Worm (Caenorhabditis elegans) whole organism, L1 larva: Measurements from ENCODE around the gene tag-281.

Experiments
- C16A3.4 ChIP-seq: fragments of 150-350 bp; optimal IDR thresholded peaks from 2 replicates; lab custom pipeline; 2014; ENCODE audit warnings: missing biosample characterization, missing genetic modification characterization
- F16B12.6 ChIP-seq: fragments of 150-350 bp; optimal IDR thresholded peaks from 2 replicates; lab custom pipeline; 2014; ENCODE audit warnings: missing biosample characterization, missing genetic modification characterization
- aha-1 ChIP-seq: fragments of 150-350 bp; optimal IDR thresholded peaks from 2 replicates; lab custom pipeline; 2014; ENCODE audit warnings: missing biosample characterization, missing genetic modification characterization
- alr-1 ChIP-seq: fragments of 200-800 bp; sonication (Bioruptor generic); optimal IDR thresholded peaks from 2 replicates; lab custom pipeline; 2018; ENCODE audit warnings: borderline replicate concordance, mild to moderate bottlenecking, missing genetic modification characterization, missing compliant biosample characterization
- aly-2 ChIP-seq: fragments of 150-350 bp; optimal IDR thresholded peaks from 2 replicates; lab custom pipeline; 2014; ENCODE audit warnings: missing biosample characterization, missing genetic modification characterization
- blmp-1 ChIP-seq: fragments of 150-350 bp; optimal IDR thresholded peaks from 2 replicates; lab custom pipeline; 2014; ENCODE audit warnings: missing biosample characterization, missing genetic modification characterization
- ceh-82 ChIP-seq, 3 experiments: fragments of 150-350 bp in 1 of 3; sonication (generic microtip) in 2 of 3; optimal IDR thresholded peaks; 2 replicates each; lab custom pipeline; 2014 to 2017; ENCODE audit warnings: missing biosample characterization in 3 of 3, missing genetic modification characterization in 3 of 3
- ceh-90 ChIP-seq: sonication (generic microtip); optimal IDR thresholded peaks from 2 replicates; lab custom pipeline; 2016; ENCODE audit warnings: missing genetic modification characterization, missing compliant biosample characterization
- ces-1 ChIP-seq: fragments of 150-350 bp; optimal IDR thresholded peaks from 2 replicates; lab custom pipeline; 2014; ENCODE audit warnings: missing biosample characterization, missing genetic modification reagents, missing genetic modification characterization
- dpl-1 ChIP-seq, 3 experiments: fragments of 150-350 bp in 2 of 3; sonication (generic microtip) in 1 of 3; optimal IDR thresholded peaks; 2 replicates each; lab custom pipeline; 2014 to 2017; ENCODE audit warnings: missing biosample characterization in 3 of 3, missing genetic modification characterization in 3 of 3, missing genetic modification reagents in 3 of 3
- efl-1 ChIP-seq, 4 experiments: fragments of 150-350 bp; optimal IDR thresholded peaks in 3 of 4; peaks in 1 of 4; 1 replicate in 1 of 4; 2 replicates in 3 of 4; lab custom pipeline; 2014; ENCODE audit warnings: missing biosample characterization in 2 of 4, missing genetic modification characterization in 2 of 4, missing genetic modification reagents in 2 of 4
- egl-13 ChIP-seq: sonication (generic microtip); optimal IDR thresholded peaks from 2 replicates; lab custom pipeline; 2016; ENCODE audit warnings: missing genotype, missing genetic modification reagents, missing genetic modification characterization, missing compliant biosample characterization
- egl-27 ChIP-seq, 2 experiments: fragments of 150-350 bp in 1 of 2; sonication (generic microtip); optimal IDR thresholded peaks; 3 replicates each; lab custom pipeline; 2017 to 2018; ENCODE audit warnings: missing biosample characterization in 2 of 2, missing genetic modification characterization in 2 of 2, missing genetic modification reagents in 2 of 2
- elt-2 ChIP-seq: sonication (generic microtip); optimal IDR thresholded peaks from 2 replicates; lab custom pipeline; 2016; ENCODE audit warnings: missing genetic modification characterization, mild to moderate bottlenecking, inconsistent platforms, missing compliant biosample characterization, missing genetic modification reagents
- fkh-10 ChIP-seq: sonication (generic microtip); optimal IDR thresholded peaks from 2 replicates; lab custom pipeline; 2017; ENCODE audit warnings: missing biosample characterization, missing genetic modification reagents, missing genetic modification characterization
- fos-1 ChIP-seq: fragments of 150-350 bp; optimal IDR thresholded peaks from 2 replicates; lab custom pipeline; 2014; ENCODE audit warnings: missing biosample characterization, missing genetic modification characterization
- jun-1 ChIP-seq: fragments of 150-350 bp; optimal IDR thresholded peaks from 2 replicates; lab custom pipeline; 2014; ENCODE audit warnings: missing biosample characterization, missing genetic modification reagents, missing genetic modification characterization
- lin-14 ChIP-seq: fragments of 200-800 bp; sonication (Bioruptor generic); optimal IDR thresholded peaks from 2 replicates; lab custom pipeline; 2018; ENCODE audit warnings: mild to moderate bottlenecking, missing genetic modification characterization, moderate library complexity, missing compliant biosample characterization
- lin-15B ChIP-seq: fragments of 150-350 bp; sonication (generic microtip); optimal IDR thresholded peaks from 3 replicates; lab custom pipeline; 2014; ENCODE audit warnings: missing biosample characterization, missing genetic modification characterization
- lir-3 ChIP-seq: sonication (generic microtip); optimal IDR thresholded peaks from 2 replicates; lab custom pipeline; 2016; ENCODE audit warnings: mild to moderate bottlenecking, missing genetic modification characterization, moderate library complexity, missing compliant biosample characterization; ENCODE audit not compliant: poor library complexity
- mef-2 ChIP-seq: fragments of 150-350 bp; optimal IDR thresholded peaks from 2 replicates; lab custom pipeline; 2014; ENCODE audit warnings: missing biosample characterization, missing genetic modification characterization
- mep-1 ChIP-seq: fragments of 150-350 bp; optimal IDR thresholded peaks from 2 replicates; lab custom pipeline; 2014; ENCODE audit warnings: missing biosample characterization, missing genetic modification characterization
- nhr-11 ChIP-seq: fragments of 150-350 bp; optimal IDR thresholded peaks from 2 replicates; lab custom pipeline; 2014; ENCODE audit warnings: missing biosample characterization, missing genetic modification characterization
- nhr-12 ChIP-seq: sonication (generic microtip); optimal IDR thresholded peaks from 2 replicates; lab custom pipeline; 2017; ENCODE audit warnings: missing biosample characterization, missing genetic modification characterization
- nhr-19 ChIP-seq: fragments of 200-800 bp; sonication (Bioruptor generic); conservative IDR thresholded peaks from 2 replicates; pipeline ENCODE4 v1.3.6; 2022; ENCODE audit warnings: missing genetic modification characterization, missing compliant biosample characterization
- nhr-20 ChIP-seq: sonication (generic microtip); optimal IDR thresholded peaks from 2 replicates; lab custom pipeline; 2016; ENCODE audit warnings: mild to moderate bottlenecking, missing genetic modification characterization, missing compliant biosample characterization
- nhr-28 ChIP-seq: fragments of 150-350 bp; optimal IDR thresholded peaks from 2 replicates; lab custom pipeline; 2014; ENCODE audit warnings: missing biosample characterization, missing genetic modification characterization
- nhr-47 ChIP-seq: sonication (generic microtip); optimal IDR thresholded peaks from 2 replicates; lab custom pipeline; 2016; ENCODE audit warnings: mild to moderate bottlenecking, missing genetic modification characterization, moderate library complexity, missing compliant biosample characterization
- nhr-71 ChIP-seq: sonication (generic microtip); optimal IDR thresholded peaks from 2 replicates; lab custom pipeline; 2016; ENCODE audit warnings: mild to moderate bottlenecking, missing genetic modification characterization, moderate library complexity, missing compliant biosample characterization
- nhr-76 ChIP-seq: sonication (generic microtip); optimal IDR thresholded peaks from 2 replicates; lab custom pipeline; 2017; ENCODE audit warnings: missing biosample characterization, missing genetic modification characterization
- pag-3 ChIP-seq: sonication (generic microtip); optimal IDR thresholded peaks from 2 replicates; lab custom pipeline; 2017; ENCODE audit warnings: missing genetic modification characterization, mild to moderate bottlenecking, missing compliant biosample characterization, antibody characterized with exemption, borderline replicate concordance; ENCODE audit not compliant: insufficient read depth
- pax-3 ChIP-seq: fragments of 200-800 bp; sonication (Bioruptor generic); optimal IDR thresholded peaks from 2 replicates; lab custom pipeline; 2018; ENCODE audit warnings: mild to moderate bottlenecking, missing genetic modification characterization, moderate library complexity, missing compliant biosample characterization
- rnt-1 ChIP-seq: sonication (generic microtip); optimal IDR thresholded peaks from 2 replicates; lab custom pipeline; 2016; ENCODE audit warnings: mild to moderate bottlenecking, missing genetic modification characterization, moderate library complexity, missing compliant biosample characterization
- snpc-4 ChIP-seq: fragments of 150-350 bp; optimal IDR thresholded peaks from 2 replicates; lab custom pipeline; 2014; ENCODE audit warnings: missing biosample characterization, missing genetic modification characterization
- sox-4 ChIP-seq: sonication (generic microtip); optimal IDR thresholded peaks from 2 replicates; lab custom pipeline; 2016; ENCODE audit warnings: missing genetic modification characterization, missing compliant biosample characterization
- sup-37 ChIP-seq: fragments of 200-800 bp; sonication (Bioruptor generic); optimal IDR thresholded peaks from 2 replicates; lab custom pipeline; 2018; ENCODE audit warnings: mild to moderate bottlenecking, missing genetic modification characterization, missing compliant biosample characterization
- swsn-7 ChIP-seq: sonication (generic microtip); optimal IDR thresholded peaks from 2 replicates; lab custom pipeline; 2016; ENCODE audit warnings: missing genetic modification characterization, missing compliant biosample characterization
- unc-30 ChIP-seq: sonication (generic microtip); optimal IDR thresholded peaks from 2 replicates; lab custom pipeline; 2017; ENCODE audit warnings: missing biosample characterization, missing genetic modification characterization
- unc-62 ChIP-seq: fragments of 150-350 bp; optimal IDR thresholded peaks from 2 replicates; lab custom pipeline; 2014; ENCODE audit warnings: missing biosample characterization, missing genetic modification reagents, missing genetic modification characterization
- unc-86 ChIP-seq: sonication (generic microtip); optimal IDR thresholded peaks from 2 replicates; lab custom pipeline; 2016; ENCODE audit warnings: missing genetic modification characterization, missing compliant biosample characterization
- unc-98 ChIP-seq: fragments of 200-800 bp; sonication (Bioruptor generic); IDR thresholded peaks from 2 replicates; pipeline ENCODE4 v1.3.6; 2022; ENCODE audit warnings: missing genetic modification characterization, missing compliant biosample characterization
- zag-1 ChIP-seq: fragments of 150-350 bp; optimal IDR thresholded peaks from 2 replicates; lab custom pipeline; 2014; ENCODE audit warnings: missing biosample characterization, missing genetic modification characterization
- ztf-11 ChIP-seq, 2 experiments: sonication (generic microtip); optimal IDR thresholded peaks; 2 replicates each; lab custom pipeline; 2016 to 2017; ENCODE audit warnings: missing genetic modification characterization in 2 of 2, missing biosample characterization in 1 of 2, missing compliant biosample characterization in 1 of 2
- ztf-4 ChIP-seq: fragments of 150-350 bp; optimal IDR thresholded peaks from 2 replicates; lab custom pipeline; 2014; ENCODE audit warnings: missing biosample characterization, missing genetic modification characterization

Gene tag-281

ce11 chrII:12494556-12495131 lies 35.1 kb downstream of the tag-281 start, which contains the start of gene col-85 (continued):
- peak; percentile 73 for TF ChIP-seq swsn-7 (tag; lab: Kevin White, UChicago)
- peak in 1 of 2 experiments; percentile 53 for TF ChIP-seq egl-27 (tag; optimal IDR thresholded peaks at IDR 0.05; lab: Kevin White, UChicago)
- no peak for TF ChIP-seq blmp-1 (tag; lab: Kevin White, UChicago)
- peak; percentile 47 for TF ChIP-seq pax-3 (tag; lab: Kevin White, UChicago)
- TF ChIP-seq dpl-1 (GFP tag; optimal IDR thresholded peaks at IDR 0.05; lab: Kevin White, UChicago), result peak; percentile 44 to 66 (median 54)
- peak; percentile 56 for TF ChIP-seq mep-1 (tag; lab: Kevin White, UChicago)
- TF ChIP-seq mef-2 (tag; lab: Kevin White, UChicago), result peak; percentile 19
- TF ChIP-seq C16A3.4 (tag; lab: Kevin White, UChicago), result peak; percentile 65
- peak; percentile 49 for TF ChIP-seq aly-2 (tag; lab: Kevin White, UChicago)
- TF ChIP-seq unc-98, result peak; percentile 60; the same call in 1 of the 2 replicates
- peak; percentile 82 for TF ChIP-seq nhr-47
- TF ChIP-seq rnt-1 (tag; lab: Kevin White, UChicago), result peak; percentile 68
- no peak for TF ChIP-seq unc-62
- no peak for TF ChIP-seq pag-3
- peak; percentile 51 for TF ChIP-seq fkh-10 (GFP tag; lab: Kevin White, UChicago)
- TF ChIP-seq ztf-11 (tag; optimal IDR thresholded peaks at IDR 0.05; lab: Kevin White, UChicago), result peak in 1 of 2 experiments; percentile 16

ce11 chrII:12496981-12497380 lies 37.4 kb downstream of the tag-281 start, which contains the start of gene T21B4.3:
TSS of gene T21B4.3 (minus strand) at chrII:12497081.
- TF ChIP-seq unc-98 (no peak), fos-1 (tag; lab: Kevin White, UChicago) (no peak), unc-30 (tag; lab: Kevin White, UChicago) (no peak), nhr-12 (no peak), nhr-11 (tag; lab: Kevin White, UChicago) (no peak), snpc-4 (tag; lab: Kevin White, UChicago) (no peak), sup-37 (GFP tag; lab: Kevin White, UChicago) (no peak), aha-1 (no peak), egl-13 (tag; lab: Kevin White, UChicago) (no peak), lir-3 (tag; lab: Kevin White, UChicago) (no peak), zag-1 (tag; lab: Kevin White, UChicago) (no peak)

- TF ChIP-seq nhr-28 (no peak), nhr-71 (tag; lab: Kevin White, UChicago) (peak; percentile 18), nhr-76 (tag; lab: Kevin White, UChicago) (no peak), efl-1 (optimal IDR thresholded peaks at IDR 0.05; lab: Kevin White, UChicago) (peak; percentile 8 to 72), efl-1 (GFP tag; optimal IDR thresholded peaks at IDR 0.05 in 1 of 2; lab: Kevin White, UChicago) (peak; percentile 29 to 80), dpl-1 (GFP tag; optimal IDR thresholded peaks at IDR 0.05; lab: Kevin White, UChicago) (peak in 1 of 3 experiments; percentile 21), unc-30 (tag; lab: Kevin White, UChicago) (no peak), fkh-10 (GFP tag; lab: Kevin White, UChicago) (peak; percentile 78), lin-14 (peak; percentile 67)
Observed at ce11 chrII:12499969-12500368, 40.4 kb downstream of the tag-281 start.

- TF ChIP-seq ces-1 (GFP tag; lab: Kevin White, UChicago) (no peak), lin-15B (tag; lab: Kevin White, UChicago) (no peak), alr-1 (no peak), dpl-1 (GFP tag; optimal IDR thresholded peaks at IDR 0.05; lab: Kevin White, UChicago) (no peak), ceh-90 (no peak), jun-1 (tag; lab: Kevin White, UChicago) (no peak), ztf-4 (tag; lab: Kevin White, UChicago) (no peak), sox-4 (tag; lab: Kevin White, UChicago) (no peak), mep-1 (tag; lab: Kevin White, UChicago) (no peak), unc-86 (tag; lab: Kevin White, UChicago) (no peak), nhr-20 (tag; lab: Kevin White, UChicago) (no peak), lin-14 (no peak), nhr-76 (tag; lab: Kevin White, UChicago) (no peak), aly-2 (tag; lab: Kevin White, UChicago) (no peak), F16B12.6 (tag; lab: Kevin White, UChicago) (no peak), nhr-19 (GFP tag; lab: Robert Waterston, UW) (no peak), elt-2 (tag; lab: Kevin White, UChicago) (no peak), ceh-82 (tag; optimal IDR thresholded peaks at IDR 0.05; lab: Kevin White, UChicago) (no peak)
- TF ChIP-seq, all 84 proteins: peak for 0
Observed at ce11 chrII:12502784-12503183, 43.2 kb downstream of the tag-281 start, which contains the start of gene ador-1. TSS of gene ador-1 (minus strand) at chrII:12502884.
